Worm (Caenorhabditis elegans) whole organism, young adult: ENCODE data around the gene spp-26.
A peak's percentile ranks its signal among the peaks of the same experiment; 100 is the strongest.

Experiments
- B0035.1 ChIP-seq: sonication (generic microtip); optimal IDR thresholded peaks from 2 replicates; lab custom pipeline; 2016; ENCODE audit warnings: missing genetic modification characterization, mild to moderate bottlenecking, missing compliant biosample characterization, missing genotype, missing genetic modification reagents
- B0261.1 ChIP-seq: sonication (generic microtip); optimal IDR thresholded peaks from 2 replicates; lab custom pipeline; 2016; ENCODE audit warnings: mild to moderate bottlenecking, missing genetic modification characterization, moderate library complexity, missing compliant biosample characterization
- B0336.3 ChIP-seq: fragments of 200-800 bp; sonication (Bioruptor generic); IDR thresholded peaks from 2 replicates; pipeline ENCODE4 v1.3.6; 2022; ENCODE audit warnings: missing genetic modification characterization, missing compliant biosample characterization
- F10E7.11 ChIP-seq: sonication (generic microtip); optimal IDR thresholded peaks from 2 replicates; lab custom pipeline; 2017; ENCODE audit warnings: mild to moderate bottlenecking, missing genetic modification characterization, moderate library complexity, missing compliant biosample characterization
- F23B12.7 ChIP-seq: sonication (generic microtip); optimal IDR thresholded peaks from 2 replicates; lab custom pipeline; 2017; ENCODE audit warnings: missing genetic modification characterization, mild to moderate bottlenecking, missing compliant biosample characterization, antibody characterized with exemption, moderate library complexity; ENCODE audit not compliant: insufficient read depth
- F52B5.7 ChIP-seq: sonication (generic microtip); optimal IDR thresholded peaks from 2 replicates; lab custom pipeline; 2016; ENCODE audit warnings: mild to moderate bottlenecking, missing genetic modification characterization, missing compliant biosample characterization
- F57A8.1 ChIP-seq: fragments of 200-800 bp; sonication (Bioruptor generic); optimal IDR thresholded peaks from 2 replicates; lab custom pipeline; 2018; ENCODE audit warnings: mild to moderate bottlenecking, missing genetic modification characterization, moderate library complexity, missing compliant biosample characterization
- K11D2.4 ChIP-seq: fragments of 200-800 bp; sonication (Bioruptor generic); IDR thresholded peaks from 2 replicates; pipeline ENCODE4 v1.3.6; 2022; ENCODE audit warnings: missing genetic modification reagents, missing genetic modification characterization, missing compliant biosample characterization
- Y53F4B.3 ChIP-seq: fragments of 200-800 bp; sonication (Bioruptor generic); IDR thresholded peaks from 2 replicates; pipeline ENCODE4 v1.3.6; 2022; ENCODE audit warnings: missing genetic modification reagents, missing genetic modification characterization, missing compliant biosample characterization
- Y56A3A.18 ChIP-seq: fragments of 200-800 bp; sonication (Bioruptor generic); IDR thresholded peaks from 2 replicates; pipeline ENCODE4 v1.3.6; 2022; ENCODE audit warnings: missing genetic modification reagents, missing genetic modification characterization, missing compliant biosample characterization
- Y95B8A.8 ChIP-seq: fragments of 200-800 bp; sonication (Bioruptor generic); IDR thresholded peaks from 2 replicates; pipeline ENCODE4 v1.3.6; 2022; ENCODE audit warnings: missing genetic modification reagents, missing genetic modification characterization, missing compliant biosample characterization
- ZK185.1 ChIP-seq: sonication (generic microtip); optimal IDR thresholded peaks from 2 replicates; lab custom pipeline; 2016; ENCODE audit warnings: mild to moderate bottlenecking, missing genetic modification characterization, missing compliant biosample characterization; ENCODE audit not compliant: poor library complexity, severe bottlenecking
- ama-1 ChIP-seq, 3 experiments: fragments of 150-350 bp in 1 of 3; sonication (generic microtip) in 2 of 3; optimal IDR thresholded peaks; 2 replicates each; lab custom pipeline; 2014 to 2018; ENCODE audit warnings: missing biosample characterization in 2 of 3, missing genetic modification characterization in 2 of 3, missing genetic modification reagents in 2 of 3
- aptf-3 ChIP-seq: fragments of 200-800 bp; sonication (Bioruptor generic); IDR thresholded peaks from 2 replicates; pipeline ENCODE4 v1.3.6; 2022; ENCODE audit warnings: missing genetic modification characterization, missing compliant biosample characterization
- athp-1 ChIP-seq: sonication (generic microtip); optimal IDR thresholded peaks from 2 replicates; lab custom pipeline; 2017; ENCODE audit warnings: mild to moderate bottlenecking, missing genetic modification characterization, missing compliant biosample characterization
- bed-2 ChIP-seq: fragments of 200-800 bp; sonication (Bioruptor generic); IDR thresholded peaks from 2 replicates; pipeline ENCODE4 v1.3.6; 2022; ENCODE audit warnings: missing genetic modification reagents, missing genetic modification characterization, missing compliant biosample characterization
- ccch-3 ChIP-seq: fragments of 200-800 bp; sonication (Bioruptor generic); optimal IDR thresholded peaks from 2 replicates; lab custom pipeline; 2018; ENCODE audit warnings: mild to moderate bottlenecking, missing genetic modification characterization, missing compliant biosample characterization
- ceh-40 ChIP-seq: fragments of 200-800 bp; sonication (Bioruptor generic); IDR thresholded peaks from 2 replicates; pipeline ENCODE4 v1.3.6; 2022; ENCODE audit warnings: missing genetic modification characterization, missing compliant biosample characterization
- chd-7 ChIP-seq: sonication (generic microtip); optimal IDR thresholded peaks from 2 replicates; lab custom pipeline; 2016; ENCODE audit warnings: mild to moderate bottlenecking, missing genetic modification characterization, moderate library complexity, missing compliant biosample characterization
- dox-1 ChIP-seq: fragments of 200-800 bp; sonication (Bioruptor generic); IDR thresholded peaks from 2 replicates; pipeline ENCODE4 v1.3.6; 2022; ENCODE audit warnings: missing genetic modification reagents, missing genetic modification characterization, missing compliant biosample characterization
- dpff-1 ChIP-seq: sonication (generic microtip); optimal IDR thresholded peaks from 2 replicates; lab custom pipeline; 2017; ENCODE audit warnings: mild to moderate bottlenecking, missing genetic modification characterization, missing compliant biosample characterization
- dpl-1 ChIP-seq: fragments of 150-350 bp; optimal IDR thresholded peaks from 2 replicates; lab custom pipeline; 2014; ENCODE audit warnings: missing biosample characterization, missing genetic modification reagents, missing genetic modification characterization
- efl-1 ChIP-seq: fragments of 150-350 bp; optimal IDR thresholded peaks from 2 replicates; lab custom pipeline; 2014; ENCODE audit warnings: missing biosample characterization, missing genetic modification reagents, missing genetic modification characterization
- egl-18 ChIP-seq: fragments of 200-800 bp; sonication (Bioruptor generic); IDR thresholded peaks from 2 replicates; pipeline ENCODE4 v1.3.6; 2022; ENCODE audit warnings: missing genetic modification reagents, missing genetic modification characterization, missing compliant biosample characterization
- fkh-3 ChIP-seq: sonication (generic microtip); optimal IDR thresholded peaks from 2 replicates; lab custom pipeline; 2016; ENCODE audit warnings: mild to moderate bottlenecking, missing genetic modification characterization, missing compliant biosample characterization
- gei-17 ChIP-seq: fragments of 200-800 bp; sonication (Bioruptor generic); optimal IDR thresholded peaks from 2 replicates; lab custom pipeline; 2018; ENCODE audit warnings: mild to moderate bottlenecking, missing genetic modification characterization, missing compliant biosample characterization
- him-1 ChIP-seq: sonication (generic microtip); optimal IDR thresholded peaks from 2 replicates; lab custom pipeline; 2016; ENCODE audit warnings: missing genotype, missing genetic modification reagents, missing genetic modification characterization, missing compliant biosample characterization
- hlh-12 ChIP-seq: sonication (generic microtip); optimal IDR thresholded peaks from 2 replicates; lab custom pipeline; 2016; ENCODE audit warnings: missing genetic modification characterization, missing compliant biosample characterization
- hmg-20 ChIP-seq: fragments of 200-800 bp; sonication (Bioruptor generic); IDR thresholded peaks from 2 replicates; pipeline ENCODE4 v1.3.6; 2022; ENCODE audit warnings: missing genetic modification reagents, missing genetic modification characterization, missing compliant biosample characterization
- lag-1 ChIP-seq: fragments of 200-800 bp; sonication (Bioruptor generic); IDR thresholded peaks from 2 replicates; pipeline ENCODE4 v1.3.6; 2022; ENCODE audit warnings: missing genetic modification reagents, missing genetic modification characterization, missing compliant biosample characterization
- let-607 ChIP-seq, 2 experiments: fragments of 200-800 bp in 1 of 2; sonication (Bioruptor generic) in 1 of 2; sonication (generic microtip) in 1 of 2; optimal IDR thresholded peaks; 2 replicates each; lab custom pipeline; 2016 to 2018; ENCODE audit warnings: mild to moderate bottlenecking in 2 of 2, missing compliant biosample characterization in 2 of 2, missing genetic modification characterization in 2 of 2, moderate library complexity in 2 of 2, missing genotype in 1 of 2
- lin-26 ChIP-seq: fragments of 200-800 bp; sonication (Bioruptor generic); IDR thresholded peaks from 2 replicates; pipeline ENCODE4 v1.3.6; 2022; ENCODE audit warnings: missing genetic modification reagents, missing genetic modification characterization, missing compliant biosample characterization
- lin-54 ChIP-seq: fragments of 200-800 bp; sonication (Bioruptor generic); optimal IDR thresholded peaks from 2 replicates; lab custom pipeline; 2018; ENCODE audit warnings: mild to moderate bottlenecking, missing genetic modification characterization, missing compliant biosample characterization
- madf-6 ChIP-seq: fragments of 200-800 bp; sonication (Bioruptor generic); IDR thresholded peaks from 2 replicates; pipeline ENCODE4 v1.3.6; 2022; ENCODE audit warnings: missing genetic modification reagents, missing genetic modification characterization, missing compliant biosample characterization
- madf-8 ChIP-seq: fragments of 200-800 bp; sonication (Bioruptor generic); conservative IDR thresholded peaks from 2 replicates; pipeline ENCODE4 v1.3.6; 2022; ENCODE audit warnings: missing genetic modification reagents, missing genetic modification characterization, missing compliant biosample characterization
- mel-28 ChIP-seq: sonication (generic microtip); optimal IDR thresholded peaks from 2 replicates; lab custom pipeline; 2016; ENCODE audit warnings: borderline replicate concordance, mild to moderate bottlenecking, missing genetic modification characterization, missing compliant biosample characterization
- mxl-1 ChIP-seq: sonication (generic microtip); optimal IDR thresholded peaks from 2 replicates; lab custom pipeline; 2016; ENCODE audit warnings: missing genetic modification characterization, missing compliant biosample characterization
- nfya-2 ChIP-seq: fragments of 200-800 bp; sonication (Bioruptor generic); IDR thresholded peaks from 2 replicates; pipeline ENCODE4 v1.3.6; 2022; ENCODE audit warnings: missing genetic modification reagents, missing genetic modification characterization, missing compliant biosample characterization
- nhr-120 ChIP-seq: fragments of 200-800 bp; sonication (Bioruptor generic); IDR thresholded peaks from 2 replicates; pipeline ENCODE4 v1.3.6; 2022; ENCODE audit warnings: missing genetic modification characterization, missing compliant biosample characterization
- nhr-80 ChIP-seq: sonication (generic microtip); optimal IDR thresholded peaks from 2 replicates; lab custom pipeline; 2016; ENCODE audit warnings: missing genetic modification characterization, missing compliant biosample characterization
- nhr-90 ChIP-seq: sonication (generic microtip); optimal IDR thresholded peaks from 2 replicates; lab custom pipeline; 2016; ENCODE audit warnings: missing genotype, mild to moderate bottlenecking, missing genetic modification characterization, missing compliant biosample characterization
- pbrm-1 ChIP-seq: fragments of 200-800 bp; sonication (Bioruptor generic); IDR thresholded peaks from 2 replicates; pipeline ENCODE4 v1.3.6; 2022; ENCODE audit warnings: missing genetic modification reagents, missing genetic modification characterization, missing compliant biosample characterization
- sdz-38 ChIP-seq: sonication (generic microtip); optimal IDR thresholded peaks from 2 replicates; lab custom pipeline; 2016; ENCODE audit warnings: missing genotype, missing genetic modification characterization, missing compliant biosample characterization
- sea-2 ChIP-seq: fragments of 200-800 bp; sonication (Bioruptor generic); IDR thresholded peaks from 2 replicates; pipeline ENCODE4 v1.3.6; 2022; ENCODE audit warnings: missing genetic modification characterization, missing compliant biosample characterization
- snpc-1.3 ChIP-seq: sonication (generic microtip); optimal IDR thresholded peaks from 2 replicates; lab custom pipeline; 2017; ENCODE audit warnings: missing genetic modification characterization, mild to moderate bottlenecking, missing compliant biosample characterization, antibody characterized with exemption, moderate library complexity, missing genotype, missing genetic modification reagents; ENCODE audit not compliant: insufficient read depth
- tbx-9 ChIP-seq: sonication (generic microtip); optimal IDR thresholded peaks from 2 replicates; lab custom pipeline; 2016; ENCODE audit warnings: borderline replicate concordance, missing genetic modification characterization, inconsistent platforms, missing compliant biosample characterization
- xnd-1 ChIP-seq: sonication (generic microtip); optimal IDR thresholded peaks from 2 replicates; lab custom pipeline; 2016; ENCODE audit warnings: missing genotype, missing genetic modification reagents, missing genetic modification characterization, missing compliant biosample characterization
- zim-3 ChIP-seq: sonication (generic microtip); optimal IDR thresholded peaks from 2 replicates; lab custom pipeline; 2017; ENCODE audit warnings: mild to moderate bottlenecking, missing genetic modification characterization, moderate library complexity, missing compliant biosample characterization

Gene spp-26

DNA sequence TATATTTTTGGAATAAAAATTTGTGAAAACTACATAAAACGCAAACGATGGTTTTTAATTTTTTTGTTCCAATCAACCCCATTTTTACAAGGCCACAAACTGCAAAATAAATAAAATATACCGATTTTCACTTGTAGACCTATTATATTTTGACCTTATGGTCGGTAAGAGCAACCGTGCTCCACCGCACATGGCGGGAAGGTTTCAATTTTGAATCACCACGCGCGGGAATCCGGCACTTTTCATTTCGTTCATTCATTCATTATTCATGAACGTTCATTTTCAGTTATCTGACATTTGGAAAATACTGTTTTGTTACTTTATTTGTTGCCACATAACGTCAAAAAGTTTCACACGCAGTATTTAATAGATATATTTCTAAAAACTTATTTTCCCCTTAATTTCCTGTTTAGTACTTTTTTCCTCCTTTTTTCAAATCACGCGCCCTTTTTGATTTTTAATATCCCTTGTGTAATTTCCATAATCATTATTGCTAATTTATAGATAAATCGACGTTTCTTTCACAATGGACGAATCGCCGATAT lies 34.8 kb upstream of the spp-26 start, which contains the start of gene hcp-1 (continued):
- TF ChIP-seq lin-26 (GFP tag; lab: Robert Waterston, UW) (peak; percentile 27; the same call in 1 of the 2 replicates), ZK185.1 (no peak), aptf-3 (no peak), efl-1 (peak; percentile 100), gei-17 (GFP tag; lab: Kevin White, UChicago) (no peak), sdz-38 (tag; lab: Kevin White, UChicago) (no peak), B0336.3 (GFP tag; lab: Robert Waterston, UW) (no peak), dox-1 (GFP tag; lab: Robert Waterston, UW) (peak; percentile 94; the same call in 1 of the 2 replicates), ceh-40 (GFP tag; lab: Robert Waterston, UW) (no peak), mel-28 (tag; lab: Kevin White, UChicago) (no peak), nhr-120 (GFP tag; lab: Robert Waterston, UW) (no peak), madf-6 (GFP tag; lab: Robert Waterston, UW) (peak; percentile 100), dpl-1 (peak; percentile 99), F10E7.11 (tag; lab: Kevin White, UChicago) (no peak), snpc-1.3 (tag; lab: Kevin White, UChicago) (peak; percentile 81), hmg-20 (GFP tag; lab: Robert Waterston, UW) (0 out of 2 replicates have a peak, but pooled peaks have one; percentile 14), xnd-1 (tag; lab: Kevin White, UChicago) (peak; percentile 99), ama-1 (optimal IDR thresholded peaks at IDR 0.05; lab: Kevin White, UChicago) (no peak), ama-1 (GFP tag; optimal IDR thresholded peaks at IDR 0.05; lab: Kevin White, UChicago) (no peak), fkh-3 (no peak), Y95B8A.8 (GFP tag; lab: Robert Waterston, UW) (peak; percentile 93), hlh-12 (tag; lab: Kevin White, UChicago) (no peak), bed-2 (GFP tag; lab: Robert Waterston, UW) (no peak), let-607 (tag; optimal IDR thresholded peaks at IDR 0.05; lab: Kevin White, UChicago) (no peak), K11D2.4 (no peak), F57A8.1 (GFP tag; lab: Kevin White, UChicago) (no peak), B0035.1 (tag; lab: Kevin White, UChicago) (no peak), nhr-80 (no peak), B0261.1 (tag; lab: Kevin White, UChicago) (no peak), ccch-3 (GFP tag; lab: Kevin White, UChicago) (no peak), sea-2 (GFP tag; lab: Robert Waterston, UW) (no peak), Y53F4B.3 (0 out of 2 replicates have a peak, but pooled peaks have one; percentile 30), F52B5.7 (tag; lab: Kevin White, UChicago) (no peak), tbx-9 (tag; lab: Kevin White, UChicago) (no peak), lag-1 (GFP tag; lab: Robert Waterston, UW) (no peak), pbrm-1 (GFP tag; lab: Robert Waterston, UW) (peak; percentile 78), lin-54 (GFP tag; lab: Kevin White, UChicago) (peak; percentile 96), madf-8 (GFP tag; lab: Robert Waterston, UW) (peak; percentile 99), nhr-90 (tag; lab: Kevin White, UChicago) (no peak), F23B12.7 (peak; percentile 58), dpff-1 (tag; lab: Kevin White, UChicago) (no peak), mxl-1 (no peak), Y56A3A.18 (0 out of 2 replicates have a peak, but pooled peaks have one; percentile 28), zim-3 (tag; lab: Kevin White, UChicago) (no peak), nfya-2 (no peak), athp-1 (tag; lab: Kevin White, UChicago) (no peak), him-1 (peak; percentile 70), chd-7 (no peak), egl-18 (no peak)
